Worm (Caenorhabditis elegans): Measurements from ENCODE around the gene Y69A2AR.18.

DNA sequence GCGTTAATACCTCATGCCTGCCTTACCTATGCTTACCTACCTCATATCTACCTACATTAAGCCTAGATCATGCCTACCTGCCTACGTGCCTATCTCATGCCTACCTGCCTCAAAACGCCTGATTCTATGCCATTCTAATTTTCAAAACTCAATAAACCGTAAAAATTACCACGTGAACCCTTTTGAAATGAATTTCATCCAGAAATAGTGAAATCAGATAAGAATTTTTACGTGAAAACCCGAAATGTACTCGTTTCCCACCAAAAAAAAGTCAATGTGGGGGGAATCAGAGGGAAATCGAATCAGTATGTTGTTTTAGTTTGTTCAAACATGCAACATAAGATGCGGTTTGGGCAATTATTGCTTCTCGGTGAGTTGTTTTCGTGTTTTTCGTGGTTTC is 7.0 kb upstream of the Y69A2AR.18 start, which contains the start of gene Y69A2AR.19:
- TF ChIP-seq tab-1 (GFP tag; IDR thresholded peaks at IDR 0.05) (no peak), ref-1 (GFP tag; conservative IDR thresholded peaks at IDR 0.05) (no peak), klf-2 (GFP tag; conservative IDR thresholded peaks at IDR 0.05) (no peak), ztf-29 (GFP tag; IDR thresholded peaks at IDR 0.05) (no peak), flt-1 (GFP tag; IDR thresholded peaks at IDR 0.05) (no peak), T22C8.4 (GFP tag; IDR thresholded peaks at IDR 0.05) (no peak), cog-1 (tag; optimal IDR thresholded peaks at IDR 0.05) (no peak)
